Worm (Caenorhabditis elegans) whole organism, mixed stage, embryonic: ENCODE measurements around the gene pak-1.

ENCODE experiments used
- mab-5 ChIP-seq: fragments of 150-350 bp; optimal IDR thresholded peaks from 2 replicates; lab custom pipeline; 2014; ENCODE audit warnings: missing biosample characterization, missing genetic modification characterization
- mep-1 ChIP-seq: fragments of 150-350 bp; optimal IDR thresholded peaks from 2 replicates; lab custom pipeline; 2017; ENCODE audit warnings: missing biosample characterization, missing genetic modification reagents, missing genetic modification characterization, inconsistent platforms
- nhr-12 ChIP-seq: fragments of 150-350 bp; optimal IDR thresholded peaks from 2 replicates; lab custom pipeline; 2014; ENCODE audit warnings: missing biosample characterization, missing genetic modification characterization
- nhr-237 ChIP-seq: fragments of 150-350 bp; optimal IDR thresholded peaks from 2 replicates; lab custom pipeline; 2014; ENCODE audit warnings: missing biosample characterization, missing genetic modification characterization
- nhr-28 ChIP-seq: fragments of 150-350 bp; optimal IDR thresholded peaks from 2 replicates; lab custom pipeline; 2014; ENCODE audit warnings: missing biosample characterization, missing genetic modification characterization
- sem-2 ChIP-seq: fragments of 200-800 bp; sonication (Bioruptor generic); optimal IDR thresholded peaks from 2 replicates; lab custom pipeline; 2018; ENCODE audit warnings: mild to moderate bottlenecking, missing genetic modification characterization, missing compliant biosample characterization
- unc-120 ChIP-seq: sonication (generic microtip); optimal IDR thresholded peaks from 2 replicates; lab custom pipeline; 2017; ENCODE audit warnings: missing genetic modification characterization, missing compliant biosample characterization; ENCODE audit not compliant: poor library complexity, severe bottlenecking
- unc-62 ChIP-seq: fragments of 150-350 bp; optimal IDR thresholded peaks from 2 replicates; lab custom pipeline; 2014; ENCODE audit warnings: missing biosample characterization, missing genetic modification reagents, missing genetic modification characterization
- ztf-11 ChIP-seq: fragments of 150-350 bp; optimal IDR thresholded peaks from 2 replicates; lab custom pipeline; 2014; ENCODE audit warnings: missing biosample characterization, missing genetic modification characterization

DNA sequence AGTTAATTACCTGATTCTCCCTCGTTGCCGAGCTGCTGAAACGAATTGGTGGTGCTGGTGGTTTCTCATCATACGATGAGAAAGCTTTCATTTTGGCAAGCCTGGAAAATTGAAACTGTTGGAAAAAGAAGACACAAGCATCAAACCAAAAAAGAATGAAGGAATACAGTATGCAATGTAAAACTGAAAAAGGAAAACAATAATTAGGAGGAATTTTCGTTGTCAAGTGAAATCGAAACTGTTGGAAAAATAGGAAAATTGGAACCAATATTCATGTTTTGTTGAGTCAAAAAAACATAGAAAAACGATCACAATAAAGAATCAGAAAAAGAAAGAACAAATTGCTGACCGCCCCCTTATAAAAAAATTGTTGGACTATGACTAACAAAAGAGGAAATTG, at the start of gene pak-1:
- TF ChIP-seq unc-62 (GFP tag; lab: Kevin White, UChicago) (no peak), sem-2 (GFP tag; lab: Kevin White, UChicago) (no peak), unc-120 (tag; lab: Kevin White, UChicago) (no peak), mep-1 (no peak), mab-5 (no peak), nhr-237 (tag; lab: Kevin White, UChicago) (no peak), nhr-12 (no peak), nhr-28 (tag; lab: Kevin White, UChicago) (no peak), ztf-11 (tag; lab: Kevin White, UChicago) (no peak)
